Worm (Caenorhabditis elegans) whole organism, L4 larva: ENCODE data around the gene dsb-2.
A peak's percentile ranks its signal among the peaks of the same experiment; 100 is the strongest.

Source experiments
- F26F4.8 ChIP-seq: fragments of 200-800 bp; sonication (Bioruptor generic); conservative IDR thresholded peaks from 2 replicates; pipeline ENCODE4 v1.3.6; 2022; ENCODE audit warnings: missing genetic modification characterization, missing compliant biosample characterization
- F49E8.2 ChIP-seq: sonication (generic microtip); optimal IDR thresholded peaks from 2 replicates; lab custom pipeline; 2016; ENCODE audit warnings: missing compliant biosample characterization, mild to moderate bottlenecking, missing genetic modification characterization, borderline replicate concordance
- R02D3.7 ChIP-seq: fragments of 150-350 bp; sonication (generic microtip); optimal IDR thresholded peaks from 3 replicates; lab custom pipeline; 2014; ENCODE audit warnings: missing biosample characterization, missing genetic modification characterization
- T20F7.1 ChIP-seq: fragments of 200-800 bp; sonication (Bioruptor generic); optimal IDR thresholded peaks from 2 replicates; lab custom pipeline; 2018; ENCODE audit warnings: mild to moderate bottlenecking, missing genetic modification characterization, missing compliant biosample characterization
- T26A8.4 ChIP-seq: fragments of 200-800 bp; sonication (Bioruptor generic); IDR thresholded peaks from 2 replicates; pipeline ENCODE4 v1.3.6; 2022; ENCODE audit warnings: missing genetic modification characterization, missing compliant biosample characterization
- Y48G9A.11 ChIP-seq: fragments of 200-800 bp; sonication (Bioruptor generic); IDR thresholded peaks from 2 replicates; pipeline ENCODE4 v1.3.6; 2022; ENCODE audit warnings: missing genetic modification reagents, missing genetic modification characterization, missing compliant biosample characterization
- ZK337.2 ChIP-seq: fragments of 200-800 bp; sonication (Bioruptor generic); IDR thresholded peaks from 2 replicates; pipeline ENCODE4 v1.3.6; 2022; ENCODE audit warnings: missing genetic modification reagents, missing genetic modification characterization, missing compliant biosample characterization
- aha-1 ChIP-seq: fragments of 150-350 bp; peaks from one replicate; lab custom pipeline; 2014; ENCODE audit warnings: missing biosample characterization, missing genetic modification characterization
- aly-2 ChIP-seq: sonication (generic microtip); optimal IDR thresholded peaks from 2 replicates; lab custom pipeline; 2018; ENCODE audit warnings: missing biosample characterization, missing genetic modification characterization
- ceh-28 ChIP-seq: fragments of 150-350 bp; optimal IDR thresholded peaks from 2 replicates; lab custom pipeline; 2014; ENCODE audit warnings: missing biosample characterization, missing genetic modification reagents, missing genetic modification characterization
- ceh-82 ChIP-seq: sonication (generic microtip); optimal IDR thresholded peaks from 2 replicates; lab custom pipeline; 2017; ENCODE audit warnings: missing biosample characterization, missing genetic modification characterization
- ces-1 ChIP-seq: fragments of 150-350 bp; sonication (generic microtip); optimal IDR thresholded peaks from 4 replicates; lab custom pipeline; 2014; ENCODE audit warnings: missing biosample characterization, missing genetic modification reagents, missing genetic modification characterization
- cey-2 ChIP-seq: sonication (generic microtip); optimal IDR thresholded peaks from 3 replicates; lab custom pipeline; 2017; ENCODE audit warnings: missing genetic modification characterization, mild to moderate bottlenecking, missing compliant biosample characterization, antibody characterized with exemption, borderline replicate concordance; ENCODE audit not compliant: insufficient read depth
- daf-8 ChIP-seq: fragments of 200-800 bp; sonication (Bioruptor generic); IDR thresholded peaks from 2 replicates; pipeline ENCODE4 v1.3.6; 2022; ENCODE audit warnings: missing genetic modification characterization, missing compliant biosample characterization
- dmd-9 ChIP-seq: fragments of 200-800 bp; sonication (Bioruptor generic); IDR thresholded peaks from 2 replicates; pipeline ENCODE4 v1.3.6; 2022; ENCODE audit warnings: missing genetic modification reagents, missing genetic modification characterization, missing compliant biosample characterization
- duxl-1 ChIP-seq: sonication (generic microtip); optimal IDR thresholded peaks from 2 replicates; lab custom pipeline; 2016; ENCODE audit warnings: mild to moderate bottlenecking, missing genetic modification characterization, moderate library complexity, missing compliant biosample characterization; ENCODE audit not compliant: poor library complexity
- hif-1 ChIP-seq, 2 experiments: sonication (generic microtip); optimal IDR thresholded peaks; 2 replicates each; lab custom pipeline; 2016 to 2017; ENCODE audit warnings: missing compliant biosample characterization in 2 of 2, missing genetic modification characterization in 2 of 2, missing genetic modification reagents in 2 of 2, missing genotype in 2 of 2, mild to moderate bottlenecking in 1 of 2
- hlh-11 ChIP-seq: fragments of 200-800 bp; sonication (Bioruptor generic); optimal IDR thresholded peaks from 2 replicates; lab custom pipeline; 2018; ENCODE audit warnings: mild to moderate bottlenecking, missing genetic modification characterization, missing compliant biosample characterization
- hlh-30 ChIP-seq: sonication (generic microtip); optimal IDR thresholded peaks from 2 replicates; lab custom pipeline; 2017; ENCODE audit warnings: antibody characterized with exemption, mild to moderate bottlenecking, missing genetic modification characterization, missing compliant biosample characterization; ENCODE audit not compliant: insufficient read depth
- lim-7 ChIP-seq: fragments of 200-800 bp; sonication (Bioruptor generic); IDR thresholded peaks from 2 replicates; pipeline ENCODE4 v1.3.6; 2022; ENCODE audit warnings: missing genetic modification characterization, missing compliant biosample characterization
- lin-1 ChIP-seq: fragments of 200-800 bp; sonication (Bioruptor generic); IDR thresholded peaks from 2 replicates; pipeline ENCODE4 v1.3.6; 2022; ENCODE audit warnings: missing genetic modification reagents, missing genetic modification characterization, missing compliant biosample characterization
- lin-15B ChIP-seq: fragments of 150-350 bp; sonication (generic microtip); optimal IDR thresholded peaks from 3 replicates; lab custom pipeline; 2014; ENCODE audit warnings: missing biosample characterization, missing genetic modification characterization
- lin-38 ChIP-seq: fragments of 200-800 bp; sonication (Bioruptor generic); IDR thresholded peaks from 2 replicates; pipeline ENCODE4 v1.3.6; 2022; ENCODE audit warnings: missing genetic modification reagents, missing genetic modification characterization, missing compliant biosample characterization
- lir-3 ChIP-seq: sonication (generic microtip); optimal IDR thresholded peaks from 2 replicates; lab custom pipeline; 2016; ENCODE audit warnings: mild to moderate bottlenecking, missing genetic modification characterization, missing compliant biosample characterization
- madf-9 ChIP-seq: fragments of 200-800 bp; sonication (Bioruptor generic); conservative IDR thresholded peaks from 2 replicates; pipeline ENCODE4 v1.3.6; 2022; ENCODE audit warnings: missing genetic modification reagents, missing genetic modification characterization, missing compliant biosample characterization
- mdt-29 ChIP-seq: fragments of 200-800 bp; sonication (Bioruptor generic); IDR thresholded peaks from 2 replicates; pipeline ENCODE4 v1.3.6; 2022; ENCODE audit warnings: missing genetic modification reagents, missing genetic modification characterization, missing compliant biosample characterization
- mep-1 ChIP-seq: fragments of 150-350 bp; sonication (generic microtip); optimal IDR thresholded peaks from 3 replicates; lab custom pipeline; 2014; ENCODE audit warnings: missing biosample characterization, missing genetic modification characterization
- mxl-3 ChIP-seq: fragments of 200-800 bp; sonication (Bioruptor generic); optimal IDR thresholded peaks from 2 replicates; lab custom pipeline; 2018; ENCODE audit warnings: mild to moderate bottlenecking, missing genetic modification characterization, missing compliant biosample characterization
- nhr-102 ChIP-seq: sonication (generic microtip); optimal IDR thresholded peaks from 2 replicates; lab custom pipeline; 2016; ENCODE audit warnings: mild to moderate bottlenecking, missing genetic modification characterization, moderate library complexity, missing compliant biosample characterization
- nhr-111 ChIP-seq: fragments of 200-800 bp; sonication (Bioruptor generic); optimal IDR thresholded peaks from 2 replicates; lab custom pipeline; 2018; ENCODE audit warnings: mild to moderate bottlenecking, missing genetic modification characterization, missing compliant biosample characterization
- nhr-25 ChIP-seq: sonication (generic microtip); optimal IDR thresholded peaks from 2 replicates; lab custom pipeline; 2017; ENCODE audit warnings: missing genetic modification characterization, mild to moderate bottlenecking, missing compliant biosample characterization, antibody characterized with exemption, moderate library complexity, borderline replicate concordance; ENCODE audit not compliant: insufficient read depth
- nhr-28 ChIP-seq: fragments of 150-350 bp; optimal IDR thresholded peaks from 2 replicates; lab custom pipeline; 2014; ENCODE audit warnings: missing biosample characterization, missing genetic modification characterization
- nhr-41 ChIP-seq: fragments of 200-800 bp; sonication (Bioruptor generic); IDR thresholded peaks from 2 replicates; pipeline ENCODE4 v1.3.6; 2022; ENCODE audit warnings: missing genetic modification reagents, missing genetic modification characterization, missing compliant biosample characterization
- nhr-42 ChIP-seq: fragments of 200-800 bp; sonication (Bioruptor generic); IDR thresholded peaks from 2 replicates; pipeline ENCODE4 v1.3.6; 2022; ENCODE audit warnings: missing genetic modification characterization, missing compliant biosample characterization
- nhr-77 ChIP-seq: fragments of 150-350 bp; optimal IDR thresholded peaks from 2 replicates; lab custom pipeline; 2014; ENCODE audit warnings: missing biosample characterization, missing genetic modification characterization
- pha-4 ChIP-seq, 2 experiments: fragments of 150-350 bp in 1 of 2; fragments of 200-800 bp in 1 of 2; sonication (Bioruptor generic) in 1 of 2; IDR thresholded peaks in 1 of 2; optimal IDR thresholded peaks in 1 of 2; 2 replicates each; pipeline versions ENCODE4 v1.3.6 to Lab custom; 2014 to 2022; ENCODE audit warnings: missing genetic modification characterization in 2 of 2, missing genetic modification reagents in 2 of 2, missing biosample characterization in 1 of 2, missing compliant biosample characterization in 1 of 2
- rbr-2 ChIP-seq: sonication (generic microtip); optimal IDR thresholded peaks from 2 replicates; lab custom pipeline; 2016; ENCODE audit warnings: missing genotype, missing genetic modification characterization, missing compliant biosample characterization
- sdz-12 ChIP-seq: fragments of 200-800 bp; sonication (Bioruptor generic); optimal IDR thresholded peaks from 2 replicates; lab custom pipeline; 2018; ENCODE audit warnings: mild to moderate bottlenecking, missing genetic modification characterization, missing compliant biosample characterization
- skn-1 ChIP-seq: fragments of 150-350 bp; optimal IDR thresholded peaks from 2 replicates; lab custom pipeline; 2014; ENCODE audit warnings: missing biosample characterization, missing genetic modification characterization
- spr-3 ChIP-seq: fragments of 200-800 bp; sonication (Bioruptor generic); optimal IDR thresholded peaks from 2 replicates; lab custom pipeline; 2018; ENCODE audit warnings: mild to moderate bottlenecking, missing genetic modification characterization, missing compliant biosample characterization
- tag-97 ChIP-seq: fragments of 200-800 bp; sonication (Bioruptor generic); IDR thresholded peaks from 2 replicates; pipeline ENCODE4 v1.3.6; 2022; ENCODE audit warnings: missing genetic modification characterization, missing compliant biosample characterization
- unc-130 ChIP-seq: sonication (generic microtip); optimal IDR thresholded peaks from 2 replicates; lab custom pipeline; 2016; ENCODE audit warnings: missing genetic modification reagents, missing genetic modification characterization, missing compliant biosample characterization
- unc-62 ChIP-seq, 3 experiments: fragments of 150-350 bp in 1 of 3; sonication (generic microtip); optimal IDR thresholded peaks in 2 of 3; peaks in 1 of 3; 1 replicate in 1 of 3; 2 replicates in 2 of 3; lab custom pipeline; 2014 to 2017; ENCODE audit warnings: missing biosample characterization in 3 of 3, missing genetic modification characterization in 3 of 3, missing genetic modification reagents in 3 of 3, missing genotype in 1 of 3
- vab-7 ChIP-seq: fragments of 200-800 bp; sonication (Bioruptor generic); IDR thresholded peaks from 2 replicates; pipeline ENCODE4 v1.3.6; 2022; ENCODE audit warnings: missing genetic modification reagents, missing genetic modification characterization, missing compliant biosample characterization
- zfp-3 ChIP-seq: fragments of 200-800 bp; sonication (Bioruptor generic); conservative IDR thresholded peaks from 2 replicates; pipeline ENCODE4 v1.3.6; 2022; ENCODE audit warnings: missing genetic modification reagents, missing genetic modification characterization, missing compliant biosample characterization
- zip-2 ChIP-seq: fragments of 150-350 bp; optimal IDR thresholded peaks from 2 replicates; lab custom pipeline; 2014; ENCODE audit warnings: missing biosample characterization, missing genetic modification characterization

Gene dsb-2

ce11 chrII:14406117-14406935, 4.6 kb upstream of the dsb-2 start (continued):
- no peak for TF ChIP-seq R02D3.7
- peak; percentile 88 for TF ChIP-seq aha-1 (tag; lab: Kevin White, UChicago)
- TF ChIP-seq vab-7 (GFP tag; lab: Robert Waterston, UW) = no peak
- peak in 1 of 2 experiments; percentile 61 for TF ChIP-seq unc-62 (GFP tag; optimal IDR thresholded peaks at IDR 0.05 in 1 of 2; lab: Kevin White, UChicago)
- TF ChIP-seq unc-62 (tag; optimal IDR thresholded peaks at IDR 0.05; lab: Kevin White, UChicago) = no peak
- no peak for TF ChIP-seq nhr-42 (GFP tag; lab: Robert Waterston, UW)
- TF ChIP-seq lin-38 (GFP tag; lab: Robert Waterston, UW) = no peak; the same call in 1 of the 2 replicates
- no peak for TF ChIP-seq rbr-2
- no peak for TF ChIP-seq unc-130 (GFP tag; lab: Kevin White, UChicago)
- no peak for TF ChIP-seq nhr-41
- TF ChIP-seq pha-4 (GFP tag; IDR thresholded peaks at IDR 0.05; lab: Robert Waterston, UW) = no peak; the same call in 1 of the 2 replicates
- TF ChIP-seq pha-4 (tag; optimal IDR thresholded peaks at IDR 0.05; lab: Kevin White, UChicago) = peak; percentile 83
- TF ChIP-seq skn-1 (tag; lab: Kevin White, UChicago) = no peak
- TF ChIP-seq lim-7 (GFP tag; lab: Robert Waterston, UW) = no peak
- TF ChIP-seq sdz-12 (GFP tag; lab: Kevin White, UChicago) = no peak
- TF ChIP-seq T20F7.1 (GFP tag; lab: Kevin White, UChicago) = no peak
- TF ChIP-seq lir-3 (tag; lab: Kevin White, UChicago) = no peak
- no peak for TF ChIP-seq ceh-82 (tag; lab: Kevin White, UChicago)
- no peak for TF ChIP-seq cey-2 (tag; lab: Kevin White, UChicago)
- no peak for TF ChIP-seq hlh-30 (tag; lab: Kevin White, UChicago)
- TF ChIP-seq nhr-111 (GFP tag; lab: Kevin White, UChicago) = no peak
- no peak for TF ChIP-seq ces-1 (GFP tag; lab: Kevin White, UChicago)
- no peak for TF ChIP-seq lin-1
- no peak for TF ChIP-seq hlh-11 (tag; lab: Kevin White, UChicago)
- TF ChIP-seq F49E8.2 (tag; lab: Kevin White, UChicago) = no peak
- no peak for TF ChIP-seq ceh-28 (tag; lab: Kevin White, UChicago)
- TF ChIP-seq tag-97 (GFP tag; lab: Robert Waterston, UW) = no peak
- no peak for TF ChIP-seq ZK337.2 (GFP tag; lab: Robert Waterston, UW)
- TF ChIP-seq zfp-3 = no peak
- TF ChIP-seq nhr-28 (tag; lab: Kevin White, UChicago) = peak; percentile 0
- TF ChIP-seq Y48G9A.11 (GFP tag; lab: Robert Waterston, UW) = no peak
- TF ChIP-seq daf-8 (GFP tag; lab: Robert Waterston, UW) = no peak
- TF ChIP-seq mep-1 = no peak
- TF ChIP-seq nhr-102 = no peak
- no peak for TF ChIP-seq F26F4.8 (GFP tag; lab: Robert Waterston, UW)
- TF ChIP-seq aly-2 (tag; lab: Kevin White, UChicago) = no peak
- TF ChIP-seq lin-15B (tag; lab: Kevin White, UChicago) = no peak
- TF ChIP-seq duxl-1 (tag; lab: Kevin White, UChicago) = peak; percentile 7
- TF ChIP-seq mxl-3 (GFP tag; lab: Kevin White, UChicago) = no peak
- TF ChIP-seq nhr-77 (tag; lab: Kevin White, UChicago) = no peak
- peak; percentile 66 for TF ChIP-seq T26A8.4 (GFP tag; lab: Robert Waterston, UW)
- no peak for TF ChIP-seq dmd-9 (GFP tag; lab: Robert Waterston, UW)
- TF ChIP-seq nhr-25 (tag; lab: Kevin White, UChicago) = no peak
- no peak for TF ChIP-seq madf-9 (GFP tag; lab: Robert Waterston, UW)
- TF ChIP-seq mdt-29 (GFP tag; lab: Robert Waterston, UW) = no peak
- TF ChIP-seq zip-2 (tag; lab: Kevin White, UChicago) = no peak
- no peak for TF ChIP-seq spr-3 (GFP tag; lab: Kevin White, UChicago)
- TF ChIP-seq hif-1 (tag; optimal IDR thresholded peaks at IDR 0.05; lab: Kevin White, UChicago) = no peak
